Worm (Caenorhabditis elegans) whole organism, L4/young adult: Measurements from ENCODE around the gene sld-5.

Experiments
- W03F9.2 ChIP-seq: fragments of 150-350 bp; optimal IDR thresholded peaks from 2 replicates; lab custom pipeline; 2014; ENCODE audit warnings: missing biosample characterization, missing genetic modification characterization
- dao-5 ChIP-seq: sonication (generic microtip); optimal IDR thresholded peaks from 2 replicates; lab custom pipeline; 2016; ENCODE audit warnings: missing genotype, missing genetic modification characterization, moderate library complexity, missing compliant biosample characterization
- him-1 ChIP-seq: sonication (generic microtip); optimal IDR thresholded peaks from 2 replicates; lab custom pipeline; 2016; ENCODE audit warnings: missing genotype, missing genetic modification reagents, missing genetic modification characterization, missing compliant biosample characterization

sld-5 gene

ce11 chrV:20223725-20224124 is 13.8 kb downstream of the sld-5 start:
- TF ChIP-seq W03F9.2 (tag; lab: Kevin White, UChicago), result no peak
- no peak for TF ChIP-seq him-1
- no peak for TF ChIP-seq dao-5 (tag; lab: Kevin White, UChicago)

ce11 chrV:20220604-20221003 is 16.9 kb downstream of the sld-5 start:
- TF ChIP-seq him-1, result no peak
- no peak for TF ChIP-seq W03F9.2 (tag; lab: Kevin White, UChicago)
- TF ChIP-seq dao-5 (tag; lab: Kevin White, UChicago), result no peak

- TF ChIP-seq W03F9.2 (tag; lab: Kevin White, UChicago), result no peak
- no peak for TF ChIP-seq dao-5 (tag; lab: Kevin White, UChicago)
- no peak for TF ChIP-seq him-1
Measured at ce11 chrV:20215197-20215596, 22.3 kb downstream of the sld-5 start, which contains the start of gene Y113G7B.11. Gene Y113G7B.11, minus strand, starts transcription at chrV:20215297.

ce11 chrV:20213097-20213496 is 24.4 kb downstream of the sld-5 start:
- no peak for TF ChIP-seq W03F9.2 (tag; lab: Kevin White, UChicago)
- TF ChIP-seq him-1, result no peak
- TF ChIP-seq dao-5 (tag; lab: Kevin White, UChicago), result no peak

ce11 chrV:20212584-20212983 is 25.0 kb downstream of the sld-5 start, which contains the start of gene Y113G7B.12:
Gene Y113G7B.12, minus strand, starts transcription at chrV:20212684.
- TF ChIP-seq him-1 (no peak), dao-5 (tag; lab: Kevin White, UChicago) (no peak), W03F9.2 (tag; lab: Kevin White, UChicago) (no peak)

ce11 chrV:20206086-20206485 is 31.5 kb downstream of the sld-5 start, which contains the start of the genes fbxb-59 and srbc-34:
Gene fbxb-59, minus strand, starts transcription at chrV:20206186.
Gene srbc-34, plus strand, starts transcription at chrV:20206318.
- TF ChIP-seq him-1, result no peak
- no peak for TF ChIP-seq dao-5 (tag; lab: Kevin White, UChicago)
- no peak for TF ChIP-seq W03F9.2 (tag; lab: Kevin White, UChicago)

- TF ChIP-seq him-1 (no peak), W03F9.2 (tag; lab: Kevin White, UChicago) (no peak), dao-5 (tag; lab: Kevin White, UChicago) (no peak)
Measured at ce11 chrV:20203085-20203484, 34.5 kb downstream of the sld-5 start, which contains the start of gene fbxa-113. Gene fbxa-113, plus strand, starts transcription at chrV:20203385.

- TF ChIP-seq dao-5 (tag; lab: Kevin White, UChicago), result no peak
- no peak for TF ChIP-seq W03F9.2 (tag; lab: Kevin White, UChicago)
- no peak for TF ChIP-seq him-1
Measured at ce11 chrV:20201316-20201715, 36.2 kb downstream of the sld-5 start, which contains the start of gene fbxa-114. Gene fbxa-114, plus strand, starts transcription at chrV:20201616.

ce11 chrV:20199658-20200057 is 37.9 kb downstream of the sld-5 start:
- no peak for TF ChIP-seq dao-5 (tag; lab: Kevin White, UChicago)
- TF ChIP-seq him-1, result no peak
- TF ChIP-seq W03F9.2 (tag; lab: Kevin White, UChicago), result no peak

ce11 chrV:20198954-20199353 is 38.6 kb downstream of the sld-5 start, which contains the start of gene fog-2:
Gene fog-2, plus strand, starts transcription at chrV:20199254.
- TF ChIP-seq him-1 (no peak), dao-5 (tag; lab: Kevin White, UChicago) (no peak), W03F9.2 (tag; lab: Kevin White, UChicago) (no peak)

ce11 chrV:20196671-20197070 is 40.9 kb downstream of the sld-5 start, which contains the start of gene ftr-1:
Gene ftr-1, plus strand, starts transcription at chrV:20196971.
- TF ChIP-seq him-1 (no peak), W03F9.2 (tag; lab: Kevin White, UChicago) (no peak), dao-5 (tag; lab: Kevin White, UChicago) (no peak)

ce11 chrV:20195451-20196036 is 42.0 kb downstream of the sld-5 start, which contains the start of the genes srh-217 and Y113G7B.28:
Gene srh-217, minus strand, starts transcription at chrV:20195551.
Gene Y113G7B.28, plus strand, starts transcription at chrV:20195986.
- TF ChIP-seq W03F9.2 (tag; lab: Kevin White, UChicago) (no peak), him-1 (no peak), dao-5 (tag; lab: Kevin White, UChicago) (no peak)

ce11 chrV:20192102-20192880 is 45.3 kb downstream of the sld-5 start, which contains the start of the genes fbxa-115 and Y113G7B.27:
Gene fbxa-115, minus strand, starts transcription at chrV:20192152.
Gene Y113G7B.27, plus strand, starts transcription at chrV:20192830.
- TF ChIP-seq W03F9.2 (tag; lab: Kevin White, UChicago) (no peak), dao-5 (tag; lab: Kevin White, UChicago) (no peak), him-1 (no peak)

ce11 chrV:20188790-20189189 is 48.8 kb downstream of the sld-5 start, which contains the start of gene fbxa-116:
Gene fbxa-116, minus strand, starts transcription at chrV:20188890.
- TF ChIP-seq W03F9.2 (tag; lab: Kevin White, UChicago) (no peak), dao-5 (tag; lab: Kevin White, UChicago) (no peak)
